Fruit fly (Drosophila melanogaster) Kc167 (cell line): Measurements from ENCODE around the gene CG13064.

ENCODE experiments used
- Myc ChIP-seq: fragments of >200 bp; optimal IDR thresholded peaks from 2 replicates; lab custom pipeline; 2017; ENCODE audit warnings: missing external identifiers
- Sin3A ChIP-seq: fragments of >200 bp; optimal IDR thresholded peaks from 2 replicates; lab custom pipeline; 2018; ENCODE audit warnings: missing external identifiers
- h ChIP-seq: fragments of >200 bp; optimal IDR thresholded peaks from 3 replicates; lab custom pipeline; 2018; ENCODE audit warnings: missing external identifiers
- insv ChIP-seq: fragments of >200 bp; optimal IDR thresholded peaks from 3 replicates; lab custom pipeline; 2018; ENCODE audit warnings: missing external identifiers
- psq ChIP-seq: fragments of >200 bp; optimal IDR thresholded peaks from 2 replicates; lab custom pipeline; 2017; ENCODE audit warnings: missing external identifiers
- ttk ChIP-seq: sonication (Bioruptor generic); optimal IDR thresholded peaks from 2 replicates; lab custom pipeline; 2017; ENCODE audit warnings: missing external identifiers

CG13064 gene

dm6 chr3L:16308380-16308779 lies 28.2 kb downstream of the CG13064 start, which contains the start of gene CG13042:
TSS of gene CG13042 (minus strand) at chr3L:16308480.
- TF ChIP-seq psq (lab: Kevin White, UChicago) (no peak), Sin3A (lab: Kevin White, UChicago) (no peak), Myc (lab: Kevin White, UChicago) (no peak), ttk (lab: Kevin White, UChicago) (no peak), insv (lab: Kevin White, UChicago) (no peak), h (no peak)

- TF ChIP-seq Sin3A (lab: Kevin White, UChicago) (no peak), insv (lab: Kevin White, UChicago) (no peak), Myc (lab: Kevin White, UChicago) (no peak), h (no peak), ttk (lab: Kevin White, UChicago) (no peak), psq (lab: Kevin White, UChicago) (no peak)
Measured at dm6 chr3L:16309972-16310371, 29.8 kb downstream of the CG13064 start.

dm6 chr3L:16313985-16314384 lies 33.8 kb downstream of the CG13064 start, which contains the start of gene CG13062:
TSS of gene CG13062 (plus strand) at chr3L:16314285.
- TF ChIP-seq h (no peak), psq (lab: Kevin White, UChicago) (no peak), Myc (lab: Kevin White, UChicago) (no peak), Sin3A (lab: Kevin White, UChicago) (no peak), insv (lab: Kevin White, UChicago) (no peak), ttk (lab: Kevin White, UChicago) (no peak)

dm6 chr3L:16317724-16318123 lies 37.5 kb downstream of the CG13064 start, which contains the start of gene Nplp3:
TSS of gene Nplp3 (plus strand) at chr3L:16318024.
- no peak for TF ChIP-seq Sin3A (lab: Kevin White, UChicago)
- TF ChIP-seq insv (lab: Kevin White, UChicago): no peak
- TF ChIP-seq ttk (lab: Kevin White, UChicago): no peak
- no peak for TF ChIP-seq psq (lab: Kevin White, UChicago)
- no peak for TF ChIP-seq h
- TF ChIP-seq Myc (lab: Kevin White, UChicago): no peak

- TF ChIP-seq Myc (lab: Kevin White, UChicago): no peak
- no peak for TF ChIP-seq Sin3A (lab: Kevin White, UChicago)
- TF ChIP-seq psq (lab: Kevin White, UChicago): no peak
- no peak for TF ChIP-seq h
Measured at dm6 chr3L:16319399-16319906, 39.2 kb downstream of the CG13064 start, which contains the start of the genes CG13041 and CG13060. TSS of gene CG13041 (minus strand) at chr3L:16319526. TSS of gene CG13060 (plus strand) at chr3L:16319856.

dm6 chr3L:16321172-16321571 lies 41.0 kb downstream of the CG13064 start, which contains the start of gene CG42718:
TSS of gene CG42718 (minus strand) at chr3L:16321272.
- TF ChIP-seq Sin3A (lab: Kevin White, UChicago) (no peak), h (no peak), psq (lab: Kevin White, UChicago) (no peak), insv (lab: Kevin White, UChicago) (no peak), ttk (lab: Kevin White, UChicago) (no peak), Myc (lab: Kevin White, UChicago) (no peak)

- TF ChIP-seq h (no peak), insv (lab: Kevin White, UChicago) (no peak), ttk (lab: Kevin White, UChicago) (no peak), Myc (lab: Kevin White, UChicago) (no peak), psq (lab: Kevin White, UChicago) (no peak), Sin3A (lab: Kevin White, UChicago) (no peak)
Measured at dm6 chr3L:16323372-16323771, 43.2 kb downstream of the CG13064 start, which contains the start of gene CG13059. TSS of gene CG13059 (plus strand) at chr3L:16323672.

- TF ChIP-seq insv (lab: Kevin White, UChicago): no peak
- no peak for TF ChIP-seq Myc (lab: Kevin White, UChicago)
- no peak for TF ChIP-seq psq (lab: Kevin White, UChicago)
Measured at dm6 chr3L:16326657-16327056, 46.5 kb downstream of the CG13064 start, which contains the start of the genes CG13040 and CG13039. TSS of gene CG13040 (minus strand) at chr3L:16326757. TSS of gene CG13039 (minus strand) at chr3L:16326762.

dm6 chr3L:16327776-16328175 lies 47.6 kb downstream of the CG13064 start, which contains the start of gene CG13038:
TSS of gene CG13038 (minus strand) at chr3L:16327893.
- TF ChIP-seq psq (lab: Kevin White, UChicago) (no peak), ttk (lab: Kevin White, UChicago) (no peak)

- TF ChIP-seq psq (lab: Kevin White, UChicago) (no peak), Sin3A (lab: Kevin White, UChicago) (no peak), Myc (lab: Kevin White, UChicago) (no peak), h (no peak), insv (lab: Kevin White, UChicago) (no peak), ttk (lab: Kevin White, UChicago) (no peak)
Measured at dm6 chr3L:16328207-16328891, 48.1 kb downstream of the CG13064 start, which contains the start of gene CG13058. TSS of gene CG13058 (plus strand) at chr3L:16328841.

- no peak for TF ChIP-seq Sin3A (lab: Kevin White, UChicago)
- TF ChIP-seq h: no peak
- no peak for TF ChIP-seq insv (lab: Kevin White, UChicago)
- no peak for TF ChIP-seq psq (lab: Kevin White, UChicago)
- no peak for TF ChIP-seq ttk (lab: Kevin White, UChicago)
- no peak for TF ChIP-seq Myc (lab: Kevin White, UChicago)
Measured at dm6 chr3L:16329495-16329894, 49.3 kb downstream of the CG13064 start, which contains the start of gene CG33061. TSS of gene CG33061 (plus strand) at chr3L:16329795.
